Worm (Caenorhabditis elegans) whole organism, L4/young adult: ENCODE results near the gene srz-71.

Experiments used
- W03F9.2 ChIP-seq: fragments of 150-350 bp; optimal IDR thresholded peaks from 2 replicates; lab custom pipeline; 2014; ENCODE audit warnings: missing biosample characterization, missing genetic modification characterization
- dao-5 ChIP-seq: sonication (generic microtip); optimal IDR thresholded peaks from 2 replicates; lab custom pipeline; 2016; ENCODE audit warnings: missing genotype, missing genetic modification characterization, moderate library complexity, missing compliant biosample characterization
- him-1 ChIP-seq: sonication (generic microtip); optimal IDR thresholded peaks from 2 replicates; lab custom pipeline; 2016; ENCODE audit warnings: missing genotype, missing genetic modification reagents, missing genetic modification characterization, missing compliant biosample characterization

- no peak for TF ChIP-seq W03F9.2 (tag; lab: Kevin White, UChicago)
- TF ChIP-seq him-1 = no peak
- TF ChIP-seq dao-5 (tag; lab: Kevin White, UChicago) = no peak
These were observed 47.6 kb downstream of the srz-71 start for ce11 chrIV:16380278-16380677.
